Worm (Caenorhabditis elegans) whole organism, midembryonic: ENCODE results near the gene C32B5.13.

Source experiments
- T22C8.4 ChIP-seq: fragments of 200-800 bp; sonication (Bioruptor generic); IDR thresholded peaks from 2 replicates; pipeline ENCODE4 v1.3.6; 2022; ENCODE audit warnings: missing genetic modification characterization, missing compliant biosample characterization
- cog-1 ChIP-seq: sonication (generic microtip); optimal IDR thresholded peaks from 2 replicates; lab custom pipeline; 2016; ENCODE audit warnings: missing genetic modification characterization, missing compliant biosample characterization
- flt-1 ChIP-seq: fragments of 200-800 bp; sonication (Bioruptor generic); IDR thresholded peaks from 2 replicates; pipeline ENCODE4 v1.3.6; 2022; ENCODE audit warnings: missing genetic modification characterization, missing compliant biosample characterization
- klf-2 ChIP-seq: fragments of 200-800 bp; sonication (Bioruptor generic); conservative IDR thresholded peaks from 2 replicates; pipeline ENCODE4 v1.3.6; 2022; ENCODE audit warnings: missing genetic modification reagents, missing genetic modification characterization, missing compliant biosample characterization
- med-1 ChIP-seq: sonication (generic microtip); optimal IDR thresholded peaks from 2 replicates; lab custom pipeline; 2017; ENCODE audit warnings: missing genetic modification characterization, mild to moderate bottlenecking, missing compliant biosample characterization, antibody characterized with exemption, missing genetic modification reagents; ENCODE audit not compliant: insufficient read depth
- ref-1 ChIP-seq: fragments of 200-800 bp; sonication (Bioruptor generic); conservative IDR thresholded peaks from 2 replicates; pipeline ENCODE4 v1.3.6; 2022; ENCODE audit warnings: missing genetic modification reagents, missing genetic modification characterization, missing compliant biosample characterization
- tab-1 ChIP-seq: fragments of 200-800 bp; sonication (Bioruptor generic); IDR thresholded peaks from 2 replicates; pipeline ENCODE4 v1.3.6; 2022; ENCODE audit warnings: missing genetic modification characterization, missing compliant biosample characterization
- ztf-23 ChIP-seq: fragments of 200-800 bp; sonication (Bioruptor generic); IDR thresholded peaks from 2 replicates; pipeline ENCODE4 v1.3.6; 2022; ENCODE audit warnings: missing genetic modification reagents, missing genetic modification characterization, missing compliant biosample characterization
- ztf-29 ChIP-seq: fragments of 200-800 bp; sonication (Bioruptor generic); IDR thresholded peaks from 2 replicates; pipeline ENCODE4 v1.3.6; 2022; ENCODE audit warnings: missing genetic modification reagents, missing genetic modification characterization, missing compliant biosample characterization

- TF ChIP-seq cog-1 (no peak), T22C8.4 (GFP tag; lab: Robert Waterston, UW) (no peak), flt-1 (GFP tag; lab: Robert Waterston, UW) (no peak), ref-1 (GFP tag; lab: Robert Waterston, UW) (no peak), tab-1 (no peak), ztf-29 (no peak), med-1 (GFP tag; lab: Kevin White, UChicago) (no peak), klf-2 (no peak), ztf-23 (GFP tag; lab: Robert Waterston, UW) (no peak)
Measured at ce11 chrII:922778-923177, 39.1 kb downstream of the C32B5.13 start.
